Fruit fly (Drosophila melanogaster) whole organism, prepupa: ENCODE results near the gene fend.
"Not testable (repeated sequence)": the region's sequence is repeated elsewhere in the genome, so short reads cannot be mapped to it uniquely, and the experiment has no call there.

Experiments
- Blimp-1 ChIP-seq: fragments of 200-800 bp; sonication (Bioruptor generic); optimal IDR thresholded peaks from 3 replicates; lab custom pipeline; 2017; ENCODE audit warnings: missing biosample characterization, missing genetic modification characterization, mild to moderate bottlenecking, moderate library complexity, missing genetic modification reagents
- CG10631 ChIP-seq: fragments of 200-800 bp; sonication (Bioruptor generic); optimal IDR thresholded peaks from 2 replicates; lab custom pipeline; 2016; ENCODE audit warnings: missing biosample characterization, missing genetic modification characterization
- CG10669 ChIP-seq: fragments of 200-800 bp; sonication (Bioruptor generic); optimal IDR thresholded peaks from 3 replicates; lab custom pipeline; 2018; ENCODE audit warnings: missing biosample characterization, mild to moderate bottlenecking, missing genetic modification characterization, moderate library complexity
- CG11294 ChIP-seq: fragments of 200-800 bp; sonication (Bioruptor generic); IDR thresholded peaks from 2 replicates; pipeline ENCODE4 v1.3.6; 2022; ENCODE audit warnings: missing biosample characterization, missing genetic modification characterization
- CG11762 ChIP-seq: fragments of 200-800 bp; sonication (Bioruptor generic); optimal IDR thresholded peaks from 3 replicates; lab custom pipeline; 2016; ENCODE audit warnings: missing biosample characterization, missing genetic modification characterization; ENCODE audit not compliant: insufficient read depth
- CG15336 ChIP-seq: fragments of 200-800 bp; sonication (Bioruptor generic); IDR thresholded peaks from 2 replicates; pipeline ENCODE4 v1.3.6; 2022; ENCODE audit warnings: missing biosample characterization, missing genetic modification characterization
- CG1621 ChIP-seq: fragments of 200-800 bp; sonication (Bioruptor generic); optimal IDR thresholded peaks from 3 replicates; lab custom pipeline; 2018; ENCODE audit warnings: missing biosample characterization, mild to moderate bottlenecking, missing genetic modification characterization
- CG3032 ChIP-seq: fragments of 200-800 bp; optimal IDR thresholded peaks from 2 replicates; lab custom pipeline; 2019; ENCODE audit warnings: missing biosample characterization, mild to moderate bottlenecking, missing genetic modification characterization, moderate library complexity
- CG34406 ChIP-seq: fragments of 200-800 bp; sonication (Bioruptor generic); optimal IDR thresholded peaks from 3 replicates; lab custom pipeline; 2016; ENCODE audit warnings: missing biosample characterization, missing genetic modification characterization
- CG3919 ChIP-seq: fragments of 200-800 bp; sonication (Bioruptor generic); optimal IDR thresholded peaks from 3 replicates; lab custom pipeline; 2016; ENCODE audit warnings: missing biosample characterization, missing genetic modification characterization
- CG6163 ChIP-seq: fragments of 200-800 bp; sonication (Bioruptor generic); IDR thresholded peaks from 3 replicates; pipeline ENCODE4 v1.3.6; 2022; ENCODE audit warnings: missing biosample characterization, missing genetic modification characterization
- CG6276 ChIP-seq: fragments of 200-800 bp; sonication (Bioruptor generic); optimal IDR thresholded peaks from 2 replicates; lab custom pipeline; 2017; ENCODE audit warnings: missing biosample characterization, mild to moderate bottlenecking, missing genetic modification characterization
- CG6792 ChIP-seq: fragments of 200-800 bp; sonication (Bioruptor generic); optimal IDR thresholded peaks from 3 replicates; lab custom pipeline; 2016; ENCODE audit warnings: missing biosample characterization, missing genetic modification characterization
- CG6808 ChIP-seq: fragments of 200-800 bp; sonication (Bioruptor generic); optimal IDR thresholded peaks from 3 replicates; lab custom pipeline; 2017; ENCODE audit warnings: missing biosample characterization, missing genetic modification characterization, mild to moderate bottlenecking, moderate library complexity, missing genetic modification reagents
- CG7368 ChIP-seq: fragments of 200-800 bp; sonication (Bioruptor generic); optimal IDR thresholded peaks from 3 replicates; lab custom pipeline; 2016; ENCODE audit warnings: missing biosample characterization, missing genetic modification characterization
- CG8119 ChIP-seq: fragments of 200-800 bp; sonication (Bioruptor generic); IDR thresholded peaks from 3 replicates; pipeline ENCODE4 v1.3.6; 2022; ENCODE audit warnings: missing biosample characterization, missing genetic modification characterization
- CG8319 ChIP-seq: fragments of 200-800 bp; sonication (Bioruptor generic); optimal IDR thresholded peaks from 3 replicates; lab custom pipeline; 2016; ENCODE audit warnings: missing biosample characterization, missing genetic modification characterization
- Eip78C ChIP-seq: fragments of 200-800 bp; sonication (Bioruptor generic); peaks from one replicate; lab custom pipeline; 2016; ENCODE audit warnings: missing biosample characterization, missing genetic modification characterization
- Eip93F ChIP-seq: fragments of 200-800 bp; sonication (Bioruptor generic); optimal IDR thresholded peaks from 2 replicates; lab custom pipeline; 2016; ENCODE audit warnings: missing biosample characterization, mild to moderate bottlenecking, missing genetic modification characterization
- Hr4 ChIP-seq: fragments of 200-800 bp; sonication (Bioruptor generic); optimal IDR thresholded peaks from 3 replicates; lab custom pipeline; 2016; ENCODE audit warnings: missing biosample characterization, missing genetic modification characterization
- Lpt ChIP-seq: fragments of 200-800 bp; sonication (Bioruptor generic); optimal IDR thresholded peaks from 3 replicates; lab custom pipeline; 2016; ENCODE audit warnings: missing biosample characterization, missing genetic modification characterization
- OdsH ChIP-seq: fragments of 200-800 bp; sonication (Bioruptor generic); optimal IDR thresholded peaks from 3 replicates; lab custom pipeline; 2016; ENCODE audit warnings: missing biosample characterization, missing genetic modification characterization
- Sox102F ChIP-seq: fragments of 200-800 bp; sonication (Bioruptor generic); optimal IDR thresholded peaks from 2 replicates; lab custom pipeline; 2016; ENCODE audit warnings: missing biosample characterization, mild to moderate bottlenecking, missing genetic modification characterization
- Sox15 ChIP-seq: fragments of 200-800 bp; sonication (Bioruptor generic); optimal IDR thresholded peaks from 3 replicates; lab custom pipeline; 2016; ENCODE audit warnings: missing biosample characterization, missing genetic modification characterization
- achi ChIP-seq: fragments of 200-800 bp; sonication (Bioruptor generic); optimal IDR thresholded peaks from 3 replicates; lab custom pipeline; 2016; ENCODE audit warnings: missing biosample characterization, missing genetic modification characterization
- acj6 ChIP-seq: fragments of 200-800 bp; sonication (Bioruptor generic); optimal IDR thresholded peaks from 3 replicates; lab custom pipeline; 2016; ENCODE audit warnings: missing biosample characterization, missing genetic modification characterization
- cyc ChIP-seq: fragments of 200-800 bp; sonication (Bioruptor generic); optimal IDR thresholded peaks from 3 replicates; lab custom pipeline; 2016; ENCODE audit warnings: missing biosample characterization, missing genetic modification characterization
- dsx ChIP-seq: fragments of 200-800 bp; optimal IDR thresholded peaks from 3 replicates; lab custom pipeline; 2019; ENCODE audit warnings: missing biosample characterization, mild to moderate bottlenecking, missing genetic modification characterization, moderate library complexity; ENCODE audit not compliant: poor library complexity, severe bottlenecking
- eg ChIP-seq: fragments of 200-800 bp; sonication (Bioruptor generic); IDR thresholded peaks from 3 replicates; pipeline ENCODE4 v1.3.6; 2022; ENCODE audit warnings: missing biosample characterization, missing genetic modification characterization
- esn ChIP-seq: fragments of 200-800 bp; sonication (Bioruptor generic); optimal IDR thresholded peaks from 2 replicates; lab custom pipeline; 2016; ENCODE audit warnings: missing biosample characterization, mild to moderate bottlenecking, missing genetic modification characterization, moderate library complexity
- fd59A ChIP-seq: fragments of 200-800 bp; sonication (Bioruptor generic); optimal IDR thresholded peaks from 2 replicates; lab custom pipeline; 2017; ENCODE audit warnings: missing biosample characterization, mild to moderate bottlenecking, missing genetic modification characterization, missing genetic modification reagents
- fd85E ChIP-seq: fragments of 200-800 bp; sonication (Bioruptor generic); optimal IDR thresholded peaks from 3 replicates; lab custom pipeline; 2016; ENCODE audit warnings: missing biosample characterization, missing genetic modification characterization
- lz ChIP-seq: fragments of 200-800 bp; sonication (Bioruptor generic); optimal IDR thresholded peaks from 3 replicates; lab custom pipeline; 2016; ENCODE audit warnings: missing biosample characterization, missing genetic modification characterization
- pdm3 ChIP-seq: fragments of 200-800 bp; sonication (Bioruptor generic); optimal IDR thresholded peaks from 3 replicates; lab custom pipeline; 2016; ENCODE audit warnings: missing biosample characterization, missing genetic modification characterization
- salr ChIP-seq, 2 experiments: fragments of 200-800 bp; sonication (Bioruptor generic); optimal IDR thresholded peaks; 3 replicates each; lab custom pipeline; 2016 to 2018; ENCODE audit warnings: missing biosample characterization in 2 of 2, missing genetic modification characterization in 2 of 2, mild to moderate bottlenecking in 1 of 2
- spab ChIP-seq: fragments of 200-800 bp; sonication (Bioruptor generic); optimal IDR thresholded peaks from 2 replicates; lab custom pipeline; 2017; ENCODE audit warnings: missing biosample characterization, mild to moderate bottlenecking, missing genetic modification characterization, missing genetic modification reagents
- ss ChIP-seq, 2 experiments: fragments of 200-800 bp; sonication (Bioruptor generic); optimal IDR thresholded peaks; 2 replicates in 1 of 2; 3 replicates in 1 of 2; lab custom pipeline; 2017 to 2018; ENCODE audit warnings: mild to moderate bottlenecking in 2 of 2, missing biosample characterization in 2 of 2, missing genetic modification characterization in 2 of 2, moderate library complexity in 1 of 2

The fend gene

dm6 chrX:9089254-9090056 lies 45.4 kb downstream of the fend start, which contains the start of gene CCT2 (continued):
- TF ChIP-seq CG11294 (GFP tag; lab: Robert Waterston, UW) (no peak), CG8319 (GFP tag; lab: Kevin White, UChicago) (no peak), acj6 (GFP tag; lab: Kevin White, UChicago) (no peak), CG15336 (GFP tag; lab: Robert Waterston, UW) (no peak), esn (GFP tag; lab: Kevin White, UChicago) (peak; percentile 3), CG6276 (GFP tag; lab: Kevin White, UChicago) (no peak), spab (GFP tag; lab: Kevin White, UChicago) (no peak), achi (GFP tag; lab: Kevin White, UChicago) (peak; percentile 18), Blimp-1 (GFP tag; lab: Kevin White, UChicago) (no peak), Eip78C (GFP tag; lab: Kevin White, UChicago) (peak; percentile 51), Sox15 (GFP tag; lab: Kevin White, UChicago) (no peak), salr (GFP tag; optimal IDR thresholded peaks at IDR 0.05; lab: Kevin White, UChicago) (no peak)

dm6 chrX:9087920-9088417 lies 46.9 kb downstream of the fend start, which contains the start of gene CG6999:
Gene CG6999, plus strand, starts transcription at chrX:9088367.
- not testable (repeated sequence) for TF ChIP-seq fd59A (GFP tag; lab: Kevin White, UChicago); CG3919 (GFP tag; lab: Kevin White, UChicago); CG10669

DNA sequence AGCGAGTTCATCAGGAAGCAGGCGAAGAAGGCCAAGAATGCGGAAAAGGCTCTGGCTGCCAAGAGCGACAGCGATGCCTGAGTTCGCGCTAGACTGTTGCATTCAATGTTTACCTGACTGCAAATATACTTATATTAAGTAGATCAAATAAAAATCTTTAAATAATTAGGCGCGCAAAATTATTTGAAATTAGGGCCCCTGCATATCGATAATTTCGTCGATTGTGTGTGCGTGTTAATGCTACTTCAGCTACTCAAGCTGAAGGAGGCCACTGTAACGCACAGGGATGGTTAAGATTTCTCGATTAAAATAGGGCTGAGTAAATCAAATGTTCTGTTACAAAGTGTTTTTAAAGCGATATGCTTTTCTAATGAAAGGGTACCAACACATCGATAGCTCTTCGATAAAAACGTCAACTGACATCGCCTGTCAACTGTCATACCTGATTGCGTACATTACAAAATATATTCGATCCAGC lies 48.2 kb downstream of the fend start, which contains the start of gene CG32706:
CG32706 (plus strand) TSS at position 428 of the 478 bp plus-strand sequence.
- TF ChIP-seq CG15336 (GFP tag; lab: Robert Waterston, UW); Eip78C (GFP tag; lab: Kevin White, UChicago); CG8119 (GFP tag; lab: Robert Waterston, UW): not testable (repeated sequence)
- TF ChIP-seq, all 60 proteins: peak for 0; not testable (repeated sequence) for 60

DNA sequence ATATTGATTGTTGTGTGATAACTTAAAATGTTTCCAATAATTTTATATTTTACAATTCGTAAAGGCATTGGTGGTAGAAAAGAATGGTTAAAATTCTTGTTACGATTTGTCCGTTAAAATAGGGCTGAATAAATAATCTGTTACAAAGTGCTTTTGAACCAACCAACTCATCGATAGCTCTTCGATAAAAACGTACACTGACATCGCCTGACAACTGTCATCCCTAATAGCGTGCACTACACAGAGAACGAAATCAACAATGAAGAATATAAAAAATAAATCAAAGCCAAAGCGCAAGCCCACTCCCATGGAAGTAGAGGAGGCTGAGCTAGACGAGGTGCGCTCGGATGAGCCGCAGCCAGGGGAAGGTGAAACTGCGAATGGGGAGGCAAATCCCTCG lies 49.2 kb downstream of the fend start, which contains the start of gene CG32708:
CG32708 (plus strand) TSS at position 207 of the 400 bp plus-strand sequence.
- TF ChIP-seq Sox15 (GFP tag; lab: Kevin White, UChicago) = no peak
- TF ChIP-seq acj6 (GFP tag; lab: Kevin White, UChicago) = no peak
- TF ChIP-seq CG1621 (tag; lab: Kevin White, UChicago) = no peak
- no peak for TF ChIP-seq CG8119 (GFP tag; lab: Robert Waterston, UW)
- TF ChIP-seq dsx (GFP tag; lab: Kevin White, UChicago) = peak; percentile 35
- TF ChIP-seq CG3032 (tag; lab: Kevin White, UChicago) = no peak
- TF ChIP-seq cyc = no peak
- TF ChIP-seq esn (GFP tag; lab: Kevin White, UChicago) = no peak
- no peak for TF ChIP-seq spab (GFP tag; lab: Kevin White, UChicago)
- no peak for TF ChIP-seq CG6163 (GFP tag; lab: Robert Waterston, UW)
- no peak for TF ChIP-seq salr (GFP tag; optimal IDR thresholded peaks at IDR 0.05; lab: Kevin White, UChicago)
- TF ChIP-seq CG11294 (GFP tag; lab: Robert Waterston, UW) = no peak
- TF ChIP-seq CG10669 = no peak
- TF ChIP-seq Lpt (GFP tag; lab: Kevin White, UChicago) = no peak
- TF ChIP-seq Eip78C (GFP tag; lab: Kevin White, UChicago) = peak; percentile 49
- TF ChIP-seq, all 60 proteins: peak for 2

dm6 chrX:9082600-9082999 lies 52.3 kb downstream of the fend start, which contains the start of gene APC4:
Gene APC4, plus strand, starts transcription at chrX:9082931.
- TF ChIP-seq CG8119 (GFP tag; lab: Robert Waterston, UW) (no peak), ss (GFP tag; optimal IDR thresholded peaks at IDR 0.05; lab: Kevin White, UChicago) (peak; percentile 7 to 30), CG11294 (GFP tag; lab: Robert Waterston, UW) (no peak), Sox102F (no peak), CG3919 (GFP tag; lab: Kevin White, UChicago) (no peak), CG11762 (no peak), CG15336 (GFP tag; lab: Robert Waterston, UW) (no peak), pdm3 (GFP tag; lab: Kevin White, UChicago) (peak; percentile 43), CG8319 (GFP tag; lab: Kevin White, UChicago) (no peak), Blimp-1 (GFP tag; lab: Kevin White, UChicago) (no peak), Hr4 (GFP tag; lab: Kevin White, UChicago) (no peak), eg (GFP tag; lab: Robert Waterston, UW) (no peak), CG6792 (peak; percentile 8), CG6808 (GFP tag; lab: Kevin White, UChicago) (peak; percentile 38), CG7368 (no peak), CG34406 (GFP tag; lab: Kevin White, UChicago) (no peak), Eip93F (GFP tag; lab: Kevin White, UChicago) (no peak), lz (GFP tag; lab: Kevin White, UChicago) (peak; percentile 52), CG10631 (peak; percentile 48), acj6 (GFP tag; lab: Kevin White, UChicago) (peak; percentile 24), OdsH (GFP tag; lab: Kevin White, UChicago) (peak; percentile 34), fd85E (no peak), CG3032 (tag; lab: Kevin White, UChicago) (peak; percentile 47)
